Worm (Caenorhabditis elegans) whole organism, early embryonic: Measurements from ENCODE around the gene pdtf-1.

Experiments
- B0310.2 ChIP-seq: sonication (generic microtip); optimal IDR thresholded peaks from 2 replicates; lab custom pipeline; 2016; ENCODE audit warnings: mild to moderate bottlenecking, missing genetic modification characterization, missing compliant biosample characterization
- F13C5.2 ChIP-seq: sonication (generic microtip); optimal IDR thresholded peaks from 2 replicates; lab custom pipeline; 2017; ENCODE audit warnings: mild to moderate bottlenecking, missing genetic modification characterization, inconsistent platforms, missing compliant biosample characterization
- ama-1 ChIP-seq: fragments of 150-350 bp; optimal IDR thresholded peaks from 2 replicates; lab custom pipeline; 2014
- ceh-13 ChIP-seq: fragments of 200-800 bp; sonication (Bioruptor generic); optimal IDR thresholded peaks from 2 replicates; lab custom pipeline; 2018; ENCODE audit warnings: mild to moderate bottlenecking, missing genetic modification characterization, missing compliant biosample characterization
- ceh-36 ChIP-seq: sonication (generic microtip); optimal IDR thresholded peaks from 2 replicates; lab custom pipeline; 2016; ENCODE audit warnings: missing genetic modification characterization, inconsistent platforms, missing compliant biosample characterization
- ets-7 ChIP-seq: sonication (generic microtip); optimal IDR thresholded peaks from 2 replicates; lab custom pipeline; 2016; ENCODE audit warnings: missing genotype, missing genetic modification characterization, missing compliant biosample characterization
- flt-1 ChIP-seq: fragments of 200-800 bp; sonication (Bioruptor generic); IDR thresholded peaks from 2 replicates; pipeline ENCODE4 v1.3.6; 2022; ENCODE audit warnings: missing genetic modification characterization, missing compliant biosample characterization
- hnd-1 ChIP-seq: sonication (generic microtip); optimal IDR thresholded peaks from 2 replicates; lab custom pipeline; 2016; ENCODE audit warnings: missing genetic modification characterization, missing compliant biosample characterization
- pes-1 ChIP-seq: fragments of 200-800 bp; sonication (Bioruptor generic); IDR thresholded peaks from 2 replicates; pipeline ENCODE4 v1.3.6; 2022; ENCODE audit warnings: missing genetic modification reagents, missing genetic modification characterization, missing compliant biosample characterization
- scrt-1 ChIP-seq: fragments of 200-800 bp; sonication (Bioruptor generic); IDR thresholded peaks from 2 replicates; pipeline ENCODE4 v1.3.6; 2022; ENCODE audit warnings: missing genetic modification characterization, missing compliant biosample characterization
- tbx-11 ChIP-seq: fragments of 200-800 bp; sonication (Bioruptor generic); IDR thresholded peaks from 2 replicates; pipeline ENCODE4 v1.3.6; 2022; ENCODE audit warnings: missing genetic modification characterization, missing compliant biosample characterization
- tra-4 ChIP-seq: sonication (generic microtip); optimal IDR thresholded peaks from 2 replicates; lab custom pipeline; 2017; ENCODE audit warnings: missing genetic modification characterization, missing compliant biosample characterization

DNA sequence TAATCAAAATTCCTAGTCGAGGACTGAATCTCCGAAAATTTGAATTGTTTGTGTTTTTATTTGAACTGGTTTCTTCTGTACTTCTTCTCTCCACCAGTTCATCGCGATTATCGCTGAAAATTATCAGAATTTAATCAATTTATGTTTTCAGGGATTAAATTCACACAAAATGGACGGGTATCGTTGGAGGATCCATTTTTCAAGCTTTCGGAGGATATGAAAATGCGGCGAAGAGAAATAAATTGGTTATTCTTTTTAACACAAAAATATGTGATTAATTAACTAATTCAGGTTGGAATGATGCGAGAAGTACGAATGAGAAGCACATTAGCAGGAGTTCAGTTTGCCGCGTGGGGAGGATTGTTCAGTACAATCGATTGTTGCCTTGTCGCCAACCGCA, 36.5 kb upstream of the pdtf-1 start, which contains the start of gene timm-17B.2:
- no peak for TF ChIP-seq ama-1 (lab: Kevin White, UChicago)
- TF ChIP-seq ceh-13 (GFP tag; lab: Kevin White, UChicago) = no peak
- TF ChIP-seq F13C5.2 (tag; lab: Kevin White, UChicago) = no peak
- TF ChIP-seq tra-4 = no peak
- TF ChIP-seq hnd-1 (tag; lab: Kevin White, UChicago) = no peak
- TF ChIP-seq ceh-36 (tag; lab: Kevin White, UChicago) = no peak
- TF ChIP-seq ets-7 (tag; lab: Kevin White, UChicago) = no peak
- TF ChIP-seq pes-1 (GFP tag; lab: Robert Waterston, UW) = no peak
- no peak for TF ChIP-seq B0310.2
- no peak for TF ChIP-seq scrt-1 (GFP tag; lab: Robert Waterston, UW)
- no peak for TF ChIP-seq flt-1 (GFP tag; lab: Robert Waterston, UW)
- TF ChIP-seq tbx-11 (GFP tag; lab: Robert Waterston, UW) = no peak
